Worm (Caenorhabditis elegans): Measurements from ENCODE around the gene tsct-1.
A peak's percentile ranks its signal among the peaks of the same experiment; 100 is the strongest.

The tsct-1 gene

DNA sequence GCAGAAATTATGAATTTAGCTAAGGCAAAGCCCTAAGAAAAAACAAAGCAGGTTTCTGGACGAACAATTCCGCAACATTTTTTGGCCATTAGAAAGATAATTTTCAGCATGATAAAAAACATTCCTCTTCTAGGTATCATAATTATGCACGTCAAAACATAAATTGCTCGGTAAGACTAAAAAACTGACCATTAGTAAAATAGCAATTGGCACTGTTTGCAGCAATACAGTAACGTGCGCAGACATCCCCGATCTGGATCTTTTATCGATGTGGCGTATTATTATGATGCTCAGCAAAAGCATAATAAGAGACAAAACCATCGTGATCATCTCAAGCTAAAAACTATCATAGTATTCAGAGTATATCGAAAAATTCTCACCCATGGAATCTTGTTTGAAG is 42.5 kb downstream of the tsct-1 start:
- no peak for TF ChIP-seq W03F9.2 (tag; optimal IDR thresholded peaks at IDR 0.05)

ce11 chrX:12477341-12477740 is 43.4 kb downstream of the tsct-1 start, which contains the start of gene F45E6.1:
Gene F45E6.1, minus strand, starts transcription at chrX:12477441.
- no peak for TF ChIP-seq dao-5 (tag; optimal IDR thresholded peaks at IDR 0.05)
- TF ChIP-seq him-1 (tag; optimal IDR thresholded peaks at IDR 0.05) = no peak
- no peak for TF ChIP-seq W03F9.2 (tag; optimal IDR thresholded peaks at IDR 0.05)

DNA sequence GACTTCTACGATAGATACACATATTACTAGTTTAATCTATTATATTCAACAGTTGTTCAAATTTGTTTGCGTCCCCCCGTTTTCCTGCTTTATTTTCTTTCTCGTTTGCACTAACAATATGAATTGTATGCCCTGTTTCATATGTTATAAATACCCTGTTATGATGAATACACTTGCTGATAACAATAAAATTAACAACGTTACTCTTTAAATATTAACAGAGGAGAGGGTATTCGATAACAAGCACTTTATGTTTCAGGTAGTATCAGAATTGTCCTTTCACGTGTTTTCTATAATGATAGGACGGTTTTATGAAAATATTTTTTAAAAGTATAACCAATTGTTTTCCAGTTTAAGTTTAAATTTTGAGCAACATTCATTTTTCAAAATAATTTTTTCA is 44.6 kb downstream of the tsct-1 start:
- TF ChIP-seq W03F9.2 (tag; optimal IDR thresholded peaks at IDR 0.05) = no peak
- TF ChIP-seq him-1 (tag; optimal IDR thresholded peaks at IDR 0.05) = no peak
- no peak for TF ChIP-seq dao-5 (tag; optimal IDR thresholded peaks at IDR 0.05)

DNA sequence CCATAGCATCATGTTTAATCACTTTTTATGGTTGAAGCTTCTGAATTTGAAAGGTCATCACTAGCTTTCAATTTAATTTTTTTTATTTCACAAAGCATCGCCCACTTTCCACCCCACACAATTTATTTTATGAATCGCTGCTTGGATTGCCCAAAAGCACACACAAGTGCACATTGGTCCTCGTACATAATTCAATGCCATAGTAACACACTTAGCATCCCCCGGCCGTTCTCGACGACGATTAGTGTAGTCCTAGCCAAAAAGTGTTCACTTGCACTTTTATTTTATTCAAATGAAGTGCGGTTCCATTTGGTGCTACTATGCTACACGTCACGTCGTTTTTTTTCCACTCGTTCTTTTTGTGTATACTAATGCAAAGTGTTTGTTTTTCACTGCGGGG is 45.1 kb downstream of the tsct-1 start:
- no peak for TF ChIP-seq dao-5 (tag; optimal IDR thresholded peaks at IDR 0.05)
- TF ChIP-seq him-1 (tag; optimal IDR thresholded peaks at IDR 0.05) = no peak
- TF ChIP-seq W03F9.2 (tag; optimal IDR thresholded peaks at IDR 0.05) = no peak

ce11 chrX:12480447-12480998 is 46.6 kb downstream of the tsct-1 start, which contains the start of gene atf-6:
Gene atf-6, plus strand, starts transcription at chrX:12480948.
- TF ChIP-seq W03F9.2 (tag; optimal IDR thresholded peaks at IDR 0.05) (no peak), dao-5 (tag; optimal IDR thresholded peaks at IDR 0.05) (peak; percentile 24), him-1 (tag; optimal IDR thresholded peaks at IDR 0.05) (peak; percentile 57)

ce11 chrX:12484078-12484477 is 50.2 kb downstream of the tsct-1 start:
- no peak for TF ChIP-seq him-1 (tag; optimal IDR thresholded peaks at IDR 0.05)
- no peak for TF ChIP-seq dao-5 (tag; optimal IDR thresholded peaks at IDR 0.05)
- TF ChIP-seq W03F9.2 (tag; optimal IDR thresholded peaks at IDR 0.05) = no peak

- TF ChIP-seq dao-5 (tag; optimal IDR thresholded peaks at IDR 0.05) (no peak), W03F9.2 (tag; optimal IDR thresholded peaks at IDR 0.05) (no peak), him-1 (tag; optimal IDR thresholded peaks at IDR 0.05) (no peak)
These were observed 50.9 kb downstream of the tsct-1 start, which contains the start of gene tbc-13 for ce11 chrX:12484749-12485148. Gene tbc-13, plus strand, starts transcription at chrX:12485049.

ce11 chrX:12491138-12491537 is 57.2 kb downstream of the tsct-1 start:
- TF ChIP-seq W03F9.2 (tag; optimal IDR thresholded peaks at IDR 0.05) (no peak), him-1 (tag; optimal IDR thresholded peaks at IDR 0.05) (no peak), dao-5 (tag; optimal IDR thresholded peaks at IDR 0.05) (no peak)

DNA sequence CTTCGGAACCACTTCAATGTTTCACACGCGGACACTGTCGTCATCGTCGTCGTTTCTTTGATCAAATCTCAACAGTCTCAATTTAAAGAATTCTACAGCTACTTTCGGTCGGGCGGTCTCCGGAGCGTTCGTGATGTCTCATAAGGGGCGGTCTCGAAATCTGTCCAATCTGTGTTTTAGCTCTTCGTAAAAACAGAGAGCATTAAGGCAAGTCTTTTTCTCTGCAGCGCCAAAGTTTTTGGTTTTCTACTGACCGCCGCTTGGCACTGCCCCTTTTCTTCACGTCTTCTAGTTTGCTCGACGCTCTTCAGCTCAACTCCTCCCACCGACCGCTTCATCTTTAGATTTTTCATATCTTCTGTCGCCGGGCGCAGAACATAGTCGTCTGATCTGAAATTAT is 58.6 kb downstream of the tsct-1 start, which contains the start of gene lips-1:
Gene lips-1 (plus strand): TSS at position 301 of the 400 bp plus-strand sequence.
- TF ChIP-seq W03F9.2 (tag; optimal IDR thresholded peaks at IDR 0.05) (no peak), him-1 (tag; optimal IDR thresholded peaks at IDR 0.05) (no peak), dao-5 (tag; optimal IDR thresholded peaks at IDR 0.05) (no peak)

Measured in whole organism, L4/young adult.